Worm (Caenorhabditis elegans) whole organism, late embryonic: Measurements from ENCODE around the gene F14B8.5.

Experiments
- C08G9.2 ChIP-seq: sonication (generic microtip); optimal IDR thresholded peaks from 2 replicates; lab custom pipeline; 2016; ENCODE audit warnings: mild to moderate bottlenecking, missing genetic modification characterization, moderate library complexity, missing compliant biosample characterization
- C38D4.7 ChIP-seq: fragments of 200-800 bp; sonication (Bioruptor generic); optimal IDR thresholded peaks from 2 replicates; lab custom pipeline; 2018; ENCODE audit warnings: mild to moderate bottlenecking, missing genetic modification characterization, moderate library complexity, missing compliant biosample characterization
- F13H6.1 ChIP-seq: sonication (generic microtip); optimal IDR thresholded peaks from 2 replicates; lab custom pipeline; 2016; ENCODE audit warnings: missing genetic modification characterization, missing compliant biosample characterization
- K02D7.2 ChIP-seq: sonication (generic microtip); optimal IDR thresholded peaks from 2 replicates; lab custom pipeline; 2017; ENCODE audit warnings: mild to moderate bottlenecking, missing genetic modification characterization, missing compliant biosample characterization
- K09A11.1 ChIP-seq: sonication (generic microtip); optimal IDR thresholded peaks from 2 replicates; lab custom pipeline; 2017; ENCODE audit warnings: antibody characterized with exemption, mild to moderate bottlenecking, missing genetic modification characterization, missing compliant biosample characterization; ENCODE audit not compliant: insufficient read depth
- T23F11.4 ChIP-seq: fragments of 200-800 bp; sonication (Bioruptor generic); optimal IDR thresholded peaks from 2 replicates; lab custom pipeline; 2018; ENCODE audit warnings: mild to moderate bottlenecking, missing genetic modification characterization, missing compliant biosample characterization
- ahr-1 ChIP-seq: sonication (generic microtip); optimal IDR thresholded peaks from 2 replicates; lab custom pipeline; 2016; ENCODE audit warnings: missing genetic modification characterization, missing compliant biosample characterization
- ama-1 ChIP-seq: fragments of 150-350 bp; optimal IDR thresholded peaks from 2 replicates; lab custom pipeline; 2014
- ceh-14 ChIP-seq: sonication (generic microtip); optimal IDR thresholded peaks from 2 replicates; lab custom pipeline; 2016; ENCODE audit warnings: missing genotype, missing genetic modification characterization, missing compliant biosample characterization
- ceh-18 ChIP-seq: sonication (generic microtip); optimal IDR thresholded peaks from 2 replicates; lab custom pipeline; 2016; ENCODE audit warnings: missing genetic modification characterization, missing compliant biosample characterization
- ceh-30 ChIP-seq: fragments of 150-350 bp; optimal IDR thresholded peaks from 2 replicates; lab custom pipeline; 2014; ENCODE audit warnings: missing biosample characterization, missing genetic modification characterization
- ceh-31 ChIP-seq: sonication (generic microtip); optimal IDR thresholded peaks from 2 replicates; lab custom pipeline; 2016; ENCODE audit warnings: missing genetic modification characterization, missing compliant biosample characterization
- ceh-45 ChIP-seq: fragments of 200-800 bp; sonication (Bioruptor generic); IDR thresholded peaks from 2 replicates; pipeline ENCODE4 v1.3.6; 2022; ENCODE audit warnings: missing genetic modification reagents, missing genetic modification characterization, missing compliant biosample characterization
- ceh-9 ChIP-seq: sonication (generic microtip); optimal IDR thresholded peaks from 2 replicates; lab custom pipeline; 2016; ENCODE audit warnings: mild to moderate bottlenecking, missing genetic modification characterization, inconsistent platforms, missing compliant biosample characterization
- che-1 ChIP-seq: sonication (generic microtip); optimal IDR thresholded peaks from 2 replicates; lab custom pipeline; 2016; ENCODE audit warnings: mild to moderate bottlenecking, missing genetic modification characterization, missing compliant biosample characterization
- elt-2 ChIP-seq: sonication (generic microtip); optimal IDR thresholded peaks from 2 replicates; lab custom pipeline; 2016; ENCODE audit warnings: missing genetic modification reagents, missing genetic modification characterization, missing compliant biosample characterization
- ets-4 ChIP-seq: sonication (generic microtip); optimal IDR thresholded peaks from 2 replicates; lab custom pipeline; 2016; ENCODE audit warnings: missing genetic modification characterization, missing compliant biosample characterization
- fax-1 ChIP-seq: sonication (generic microtip); optimal IDR thresholded peaks from 2 replicates; lab custom pipeline; 2016; ENCODE audit warnings: missing genotype, missing genetic modification characterization, missing compliant biosample characterization
- fkh-10 ChIP-seq: fragments of 150-350 bp; optimal IDR thresholded peaks from 2 replicates; lab custom pipeline; 2014; ENCODE audit warnings: missing biosample characterization, missing genetic modification reagents, missing genetic modification characterization
- gmeb-2 ChIP-seq: sonication (generic microtip); optimal IDR thresholded peaks from 2 replicates; lab custom pipeline; 2016; ENCODE audit warnings: missing genetic modification characterization, inconsistent platforms, missing compliant biosample characterization
- hlh-6 ChIP-seq: sonication (generic microtip); optimal IDR thresholded peaks from 2 replicates; lab custom pipeline; 2016; ENCODE audit warnings: missing genotype, missing genetic modification characterization, missing compliant biosample characterization
- lim-6 ChIP-seq: sonication (generic microtip); optimal IDR thresholded peaks from 2 replicates; lab custom pipeline; 2016; ENCODE audit warnings: missing genetic modification characterization, missing compliant biosample characterization
- madf-2 ChIP-seq: sonication (generic microtip); optimal IDR thresholded peaks from 2 replicates; lab custom pipeline; 2017; ENCODE audit warnings: missing genetic modification characterization, missing compliant biosample characterization
- nfya-1 ChIP-seq: sonication (generic microtip); optimal IDR thresholded peaks from 2 replicates; lab custom pipeline; 2017; ENCODE audit warnings: missing genetic modification characterization, mild to moderate bottlenecking, missing compliant biosample characterization, antibody characterized with exemption, moderate library complexity
- nhr-11 ChIP-seq: fragments of 150-350 bp; optimal IDR thresholded peaks from 2 replicates; lab custom pipeline; 2014; ENCODE audit warnings: missing biosample characterization, missing genetic modification characterization
- nhr-232 ChIP-seq: sonication (generic microtip); optimal IDR thresholded peaks from 2 replicates; lab custom pipeline; 2016; ENCODE audit warnings: missing genetic modification characterization, missing compliant biosample characterization
- npax-4 ChIP-seq: sonication (generic microtip); optimal IDR thresholded peaks from 2 replicates; lab custom pipeline; 2016; ENCODE audit warnings: missing genetic modification characterization, missing compliant biosample characterization
- pag-3 ChIP-seq: sonication (generic microtip); optimal IDR thresholded peaks from 2 replicates; lab custom pipeline; 2016; ENCODE audit warnings: missing compliant biosample characterization, missing genetic modification characterization, borderline replicate concordance
- pros-1 ChIP-seq: fragments of 150-350 bp; optimal IDR thresholded peaks from 2 replicates; lab custom pipeline; 2014; ENCODE audit warnings: missing biosample characterization, missing genetic modification reagents, missing genetic modification characterization
- sdc-2 ChIP-seq: sonication (generic microtip); optimal IDR thresholded peaks from 2 replicates; lab custom pipeline; 2016; ENCODE audit warnings: missing genotype, missing genetic modification characterization, missing compliant biosample characterization
- sox-2 ChIP-seq: fragments of 200-800 bp; sonication (Bioruptor generic); IDR thresholded peaks from 2 replicates; pipeline ENCODE4 v1.3.6; 2022; ENCODE audit warnings: missing genetic modification reagents, missing genetic modification characterization, missing compliant biosample characterization
- syd-9 ChIP-seq: sonication (generic microtip); optimal IDR thresholded peaks from 2 replicates; lab custom pipeline; 2016; ENCODE audit warnings: mild to moderate bottlenecking, missing genetic modification characterization, moderate library complexity, missing compliant biosample characterization
- tbx-7 ChIP-seq: sonication (generic microtip); optimal IDR thresholded peaks from 2 replicates; lab custom pipeline; 2016; ENCODE audit warnings: missing genotype, missing genetic modification characterization, missing compliant biosample characterization
- ttx-3 ChIP-seq: sonication (generic microtip); optimal IDR thresholded peaks from 2 replicates; lab custom pipeline; 2016; ENCODE audit warnings: missing genetic modification reagents, missing genetic modification characterization, missing compliant biosample characterization
- unc-42 ChIP-seq: sonication (generic microtip); optimal IDR thresholded peaks from 2 replicates; lab custom pipeline; 2016; ENCODE audit warnings: missing genotype, missing genetic modification characterization, missing compliant biosample characterization
- unc-55 ChIP-seq: sonication (generic microtip); optimal IDR thresholded peaks from 2 replicates; lab custom pipeline; 2017; ENCODE audit warnings: missing biosample characterization, missing genetic modification reagents, missing genetic modification characterization
- ztf-16 ChIP-seq: sonication (generic microtip); optimal IDR thresholded peaks from 2 replicates; lab custom pipeline; 2017; ENCODE audit warnings: missing genetic modification characterization, missing compliant biosample characterization

The F14B8.5 gene

ce11 chrX:6963842-6964241 is 35.3 kb upstream of the F14B8.5 start:
- TF ChIP-seq ceh-45 (GFP tag; lab: Robert Waterston, UW) (no peak), unc-42 (tag; lab: Kevin White, UChicago) (peak; percentile 81)

- no peak for TF ChIP-seq ztf-16 (tag; lab: Kevin White, UChicago)
- TF ChIP-seq fax-1: no peak
- TF ChIP-seq che-1: no peak
- no peak for TF ChIP-seq ets-4 (tag; lab: Kevin White, UChicago)
- TF ChIP-seq madf-2 (tag; lab: Kevin White, UChicago): no peak
- no peak for TF ChIP-seq lim-6 (tag; lab: Kevin White, UChicago)
- no peak for TF ChIP-seq K09A11.1 (tag; lab: Kevin White, UChicago)
- TF ChIP-seq pag-3 (tag; lab: Kevin White, UChicago): no peak
- TF ChIP-seq syd-9 (tag; lab: Kevin White, UChicago): no peak
- TF ChIP-seq T23F11.4 (GFP tag; lab: Kevin White, UChicago): no peak
- TF ChIP-seq K02D7.2: no peak
- no peak for TF ChIP-seq hlh-6 (tag; lab: Kevin White, UChicago)
- TF ChIP-seq ceh-31 (tag; lab: Kevin White, UChicago): no peak
- no peak for TF ChIP-seq sdc-2 (tag; lab: Kevin White, UChicago)
- no peak for TF ChIP-seq ceh-45 (GFP tag; lab: Robert Waterston, UW)
Observed at ce11 chrX:6962347-6962746, 33.8 kb upstream of the F14B8.5 start.

ce11 chrX:6959534-6959933 is 31.0 kb upstream of the F14B8.5 start:
- no peak for TF ChIP-seq tbx-7
- peak; percentile 36 for TF ChIP-seq ceh-18 (tag; lab: Kevin White, UChicago)
- TF ChIP-seq fkh-10 (GFP tag; lab: Kevin White, UChicago): no peak
- no peak for TF ChIP-seq T23F11.4 (GFP tag; lab: Kevin White, UChicago)
- no peak for TF ChIP-seq C08G9.2 (tag; lab: Kevin White, UChicago)
- TF ChIP-seq unc-55 (GFP tag; lab: Kevin White, UChicago): peak; percentile 83
- TF ChIP-seq F13H6.1 (tag; lab: Kevin White, UChicago): no peak

ce11 chrX:6958914-6959313 is 30.4 kb upstream of the F14B8.5 start:
- TF ChIP-seq ceh-9 (tag; lab: Kevin White, UChicago): no peak
- no peak for TF ChIP-seq elt-2 (tag; lab: Kevin White, UChicago)
- TF ChIP-seq fkh-10 (GFP tag; lab: Kevin White, UChicago): no peak
- TF ChIP-seq ama-1 (lab: Kevin White, UChicago): no peak
- no peak for TF ChIP-seq ttx-3 (tag; lab: Kevin White, UChicago)
- no peak for TF ChIP-seq gmeb-2
- TF ChIP-seq madf-2 (tag; lab: Kevin White, UChicago): no peak
- TF ChIP-seq K02D7.2: no peak

- no peak for TF ChIP-seq npax-4 (tag; lab: Kevin White, UChicago)
- no peak for TF ChIP-seq nhr-232 (tag; lab: Kevin White, UChicago)
- TF ChIP-seq C38D4.7: no peak
- TF ChIP-seq nhr-11: no peak
- TF ChIP-seq ahr-1 (tag; lab: Kevin White, UChicago): no peak
- TF ChIP-seq hlh-6 (tag; lab: Kevin White, UChicago): no peak
- no peak for TF ChIP-seq pag-3 (tag; lab: Kevin White, UChicago)
- no peak for TF ChIP-seq che-1
- no peak for TF ChIP-seq ceh-30 (tag; lab: Kevin White, UChicago)
- TF ChIP-seq ttx-3 (tag; lab: Kevin White, UChicago): no peak
- no peak for TF ChIP-seq nfya-1 (tag; lab: Kevin White, UChicago)
- no peak for TF ChIP-seq ceh-14 (tag; lab: Kevin White, UChicago)
- no peak for TF ChIP-seq pros-1 (tag; lab: Kevin White, UChicago)
- no peak for TF ChIP-seq sox-2 (GFP tag; lab: Robert Waterston, UW)
- TF ChIP-seq gmeb-2: no peak
Observed at ce11 chrX:6956299-6956698, 27.8 kb upstream of the F14B8.5 start, which contains the start of gene inx-1. inx-1 (minus strand) TSS chrX:6956399.
